Worm (Caenorhabditis elegans) whole organism, L4/young adult: Measurements from ENCODE around the gene K12B6.4.
A peak's percentile ranks its signal among the peaks of the same experiment; 100 is the strongest.

ENCODE experiments used
- W03F9.2 ChIP-seq: fragments of 150-350 bp; optimal IDR thresholded peaks from 2 replicates; lab custom pipeline; 2014; ENCODE audit warnings: missing biosample characterization, missing genetic modification characterization
- dao-5 ChIP-seq: sonication (generic microtip); optimal IDR thresholded peaks from 2 replicates; lab custom pipeline; 2016; ENCODE audit warnings: missing genotype, missing genetic modification characterization, moderate library complexity, missing compliant biosample characterization
- him-1 ChIP-seq: sonication (generic microtip); optimal IDR thresholded peaks from 2 replicates; lab custom pipeline; 2016; ENCODE audit warnings: missing genotype, missing genetic modification reagents, missing genetic modification characterization, missing compliant biosample characterization

K12B6.4 gene

DNA sequence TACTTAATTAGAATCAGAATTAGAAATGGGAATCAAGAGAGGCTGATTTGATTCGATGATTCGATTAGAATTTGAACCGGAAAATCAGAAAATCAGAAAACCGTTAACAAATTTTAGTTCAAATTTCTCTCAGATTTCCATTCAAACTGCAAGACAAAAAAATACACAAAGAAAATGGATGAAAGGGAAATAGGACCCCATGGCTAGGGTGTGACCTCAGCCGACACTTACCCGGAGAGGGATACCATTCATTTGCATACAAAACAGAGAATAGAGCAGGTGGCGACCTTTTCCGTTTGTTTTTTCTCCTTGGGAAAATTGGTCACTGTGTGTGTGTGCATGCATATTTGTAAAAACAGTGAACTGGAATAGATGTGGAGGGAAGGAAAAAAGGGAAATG is 47.1 kb downstream of the K12B6.4 start:
- TF ChIP-seq dao-5 (tag; lab: Kevin White, UChicago) (no peak), W03F9.2 (no peak), him-1 (tag; lab: Kevin White, UChicago) (no peak)

DNA sequence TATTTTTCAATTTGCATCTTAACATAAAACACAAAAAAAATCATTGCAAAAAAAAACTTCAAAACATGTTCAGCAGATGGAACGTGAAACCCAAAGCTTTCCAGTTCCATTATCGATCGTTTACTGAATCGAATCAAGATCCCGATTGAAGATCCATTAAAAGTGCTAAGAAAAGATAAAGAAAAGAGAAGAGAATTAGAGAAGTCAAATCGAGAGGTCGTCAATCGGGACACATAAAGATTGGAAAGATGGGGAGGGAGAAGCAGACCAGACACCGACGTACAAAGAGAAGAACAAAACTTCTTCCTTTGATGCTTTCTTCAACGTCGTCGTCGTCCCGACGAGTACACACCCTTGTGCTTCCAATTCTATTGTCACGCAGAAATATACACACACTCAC is 48.2 kb downstream of the K12B6.4 start:
- TF ChIP-seq W03F9.2 = no peak
- TF ChIP-seq him-1 (tag; lab: Kevin White, UChicago) = peak; percentile 10

DNA sequence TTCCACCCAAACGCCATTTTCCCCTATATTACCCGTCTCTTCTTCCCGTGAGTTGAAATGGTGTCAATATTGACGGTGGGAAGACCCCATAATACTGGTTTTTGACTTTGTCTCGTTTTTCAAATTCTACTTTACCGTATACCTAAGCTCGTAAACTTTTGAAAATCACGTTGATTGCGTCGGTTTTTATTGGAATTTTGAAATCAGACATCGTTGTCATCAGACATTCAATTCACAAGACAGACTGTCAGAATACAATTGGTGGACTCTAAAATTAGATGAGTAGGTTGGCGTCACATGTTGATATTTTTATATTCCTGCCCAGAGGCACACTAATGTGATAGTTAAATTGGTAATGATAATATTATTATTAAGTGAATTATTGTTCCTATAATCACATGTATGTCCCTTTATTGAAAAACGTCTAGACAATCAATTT is 49.2 kb downstream of the K12B6.4 start:
- TF ChIP-seq W03F9.2 (no peak), him-1 (tag; lab: Kevin White, UChicago) (no peak), dao-5 (tag; lab: Kevin White, UChicago) (no peak)

DNA sequence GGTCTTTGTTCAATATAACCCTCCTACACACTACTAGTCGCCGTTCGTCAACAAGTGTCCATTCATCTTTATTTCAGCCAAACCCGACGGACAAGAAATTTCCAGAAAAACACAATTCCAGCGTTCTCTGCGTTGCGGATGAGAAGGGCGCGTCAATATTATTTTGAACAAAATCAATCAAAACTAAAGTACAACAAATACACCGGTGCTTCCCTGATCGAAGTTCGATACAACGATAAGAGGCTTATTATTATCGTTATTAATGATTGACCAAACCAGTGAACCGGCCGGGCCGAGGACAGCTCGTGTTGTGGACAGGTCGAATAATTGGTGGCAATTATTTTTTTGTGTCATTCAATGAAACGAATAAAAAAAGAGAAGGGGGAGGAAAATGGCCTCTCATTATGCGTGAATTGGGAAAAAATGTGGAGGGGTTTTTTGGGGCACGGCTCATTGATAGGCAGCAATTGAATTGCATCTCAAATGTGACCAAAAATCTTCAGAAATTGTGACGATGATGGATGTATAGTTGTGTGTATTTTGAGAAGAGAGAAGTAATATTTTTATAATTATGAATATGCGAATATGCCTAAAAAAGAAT is 50.3 kb downstream of the K12B6.4 start:
- TF ChIP-seq W03F9.2 (no peak), dao-5 (tag; lab: Kevin White, UChicago) (no peak), him-1 (tag; lab: Kevin White, UChicago) (no peak)
